Fruit fly (Drosophila melanogaster): ENCODE results near the gene Set2.

- TF ChIP-seq CG6792 (GFP tag; optimal IDR thresholded peaks at IDR 0.05) (peak; percentile 26), CG31627 (GFP tag; optimal IDR thresholded peaks at IDR 0.05) (peak; percentile 28), Hr39 (GFP tag; optimal IDR thresholded peaks at IDR 0.05) (peak; percentile 34), CG8319 (GFP tag; optimal IDR thresholded peaks at IDR 0.05) (no peak), salr (GFP tag; optimal IDR thresholded peaks at IDR 0.05) (no peak), CG7368 (GFP tag; optimal IDR thresholded peaks at IDR 0.05) (no peak), Gug (GFP tag; IDR thresholded peaks at IDR 0.05) (no peak), CG6854 (GFP tag; optimal IDR thresholded peaks at IDR 0.05) (no peak), fd85E (GFP tag; optimal IDR thresholded peaks at IDR 0.05) (no peak), CG6163 (GFP tag; IDR thresholded peaks at IDR 0.05) (no peak), Lpt (GFP tag; optimal IDR thresholded peaks at IDR 0.05) (peak; percentile 7), CG11902 (GFP tag; optimal IDR thresholded peaks at IDR 0.05) (no peak), dac (GFP tag; optimal IDR thresholded peaks at IDR 0.05) (no peak)
Measured at dm6 chrX:13370826-13371703, 42.0 kb upstream of the Set2 start.

Measured in whole organism, prepupa.